Worm (Caenorhabditis elegans): Measurements from ENCODE around the gene pqn-32.

DNA sequence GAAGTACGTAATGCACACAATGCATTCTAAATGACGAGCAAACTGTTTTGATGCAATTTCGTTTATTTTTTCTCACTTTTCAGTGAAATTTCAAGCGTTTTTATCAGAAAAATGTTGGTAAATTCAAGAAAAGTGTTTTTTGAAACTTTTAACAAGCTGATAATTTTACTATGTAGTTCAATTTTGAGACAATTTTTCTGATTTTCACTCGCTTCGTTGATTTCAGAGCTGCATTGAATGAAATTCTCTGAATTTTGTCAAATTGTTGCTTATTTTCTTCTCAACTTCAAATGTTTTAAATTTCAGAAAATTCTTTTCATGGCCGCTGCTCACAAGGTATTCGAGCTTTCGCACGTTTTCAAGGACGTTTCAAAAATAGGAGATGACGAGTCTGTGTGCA is 14.9 kb downstream of the pqn-32 start, which contains the start of gene bath-45:
- no peak for TF ChIP-seq flt-1 (GFP tag; IDR thresholded peaks at IDR 0.05)
- TF ChIP-seq ztf-29 (GFP tag; IDR thresholded peaks at IDR 0.05): no peak
- no peak for TF ChIP-seq cog-1 (tag; optimal IDR thresholded peaks at IDR 0.05)
- TF ChIP-seq ztf-23 (GFP tag; IDR thresholded peaks at IDR 0.05): no peak
- no peak for TF ChIP-seq T22C8.4 (GFP tag; IDR thresholded peaks at IDR 0.05)
- no peak for TF ChIP-seq ref-1 (GFP tag; conservative IDR thresholded peaks at IDR 0.05)
- no peak for TF ChIP-seq med-1 (GFP tag; optimal IDR thresholded peaks at IDR 0.05; ENCODE audit: insufficient read depth)
- no peak for TF ChIP-seq klf-2 (GFP tag; conservative IDR thresholded peaks at IDR 0.05)
